Fruit fly (Drosophila melanogaster) whole organism, prepupa: ENCODE measurements around the gene Smr.

Experiments used
- CG32006 ChIP-seq: fragments of 200-800 bp; sonication (Bioruptor generic); optimal IDR thresholded peaks from 3 replicates; lab custom pipeline; 2017; ENCODE audit warnings: missing biosample characterization, mild to moderate bottlenecking, missing genetic modification characterization
- CG6163 ChIP-seq: fragments of 200-800 bp; sonication (Bioruptor generic); IDR thresholded peaks from 3 replicates; pipeline ENCODE4 v1.3.6; 2022; ENCODE audit warnings: missing biosample characterization, missing genetic modification characterization
- CG8319 ChIP-seq: fragments of 200-800 bp; sonication (Bioruptor generic); optimal IDR thresholded peaks from 3 replicates; lab custom pipeline; 2016; ENCODE audit warnings: missing biosample characterization, missing genetic modification characterization
- Gug ChIP-seq: fragments of 200-800 bp; sonication (Bioruptor generic); IDR thresholded peaks from 2 replicates; pipeline ENCODE4 v1.3.6; 2022; ENCODE audit warnings: missing biosample characterization, missing genetic modification characterization
- OdsH ChIP-seq: fragments of 200-800 bp; sonication (Bioruptor generic); optimal IDR thresholded peaks from 3 replicates; lab custom pipeline; 2016; ENCODE audit warnings: missing biosample characterization, missing genetic modification characterization
- Sox102F ChIP-seq: fragments of 200-800 bp; sonication (Bioruptor generic); optimal IDR thresholded peaks from 2 replicates; lab custom pipeline; 2016; ENCODE audit warnings: missing biosample characterization, mild to moderate bottlenecking, missing genetic modification characterization
- Sox14 ChIP-seq: fragments of 200-800 bp; sonication (Bioruptor generic); optimal IDR thresholded peaks from 3 replicates; lab custom pipeline; 2016; ENCODE audit warnings: missing biosample characterization, missing genetic modification characterization
- topi ChIP-seq: fragments of 200-800 bp; sonication (Bioruptor generic); optimal IDR thresholded peaks from 3 replicates; lab custom pipeline; 2016; ENCODE audit warnings: missing biosample characterization, missing genetic modification characterization

DNA sequence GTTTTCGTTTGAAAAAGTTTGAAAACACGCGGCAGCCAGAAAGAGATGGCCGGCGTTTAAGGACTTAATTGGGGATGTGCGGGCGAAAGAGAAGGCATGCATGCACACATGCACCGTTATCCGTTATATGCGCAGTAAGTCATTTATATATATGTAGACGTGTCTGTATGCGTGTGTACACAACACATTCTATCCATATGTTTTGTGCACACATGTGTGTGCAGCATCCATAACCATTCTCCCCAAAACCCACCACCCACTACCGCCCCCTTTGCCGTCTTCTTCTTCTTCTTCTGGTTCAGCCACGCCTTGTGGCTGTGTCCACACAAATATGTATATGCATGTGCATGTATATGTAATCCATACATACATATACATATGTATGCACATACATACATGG lies 23.8 kb downstream of the Smr start:
- no peak for TF ChIP-seq CG6163 (GFP tag; lab: Robert Waterston, UW)
- no peak for TF ChIP-seq Gug (GFP tag; lab: Robert Waterston, UW)
- TF ChIP-seq Sox102F = no peak
- TF ChIP-seq CG8319 (GFP tag; lab: Kevin White, UChicago) = no peak
- TF ChIP-seq CG32006 = no peak
- no peak for TF ChIP-seq OdsH (GFP tag; lab: Kevin White, UChicago)
- no peak for TF ChIP-seq Sox14 (GFP tag; lab: Kevin White, UChicago)
- no peak for TF ChIP-seq topi (GFP tag; lab: Kevin White, UChicago)
